Fruit fly (Drosophila melanogaster) whole organism, adult: Measurements from ENCODE around the gene Myb.
A peak's percentile ranks its signal among the peaks of the same experiment; 100 is the strongest.

ENCODE experiments used
- CG5204 ChIP-seq: fragments of 200-800 bp; sonication (Bioruptor generic); optimal IDR thresholded peaks from 2 replicates; lab custom pipeline; 2016; ENCODE audit warnings: missing biosample characterization, missing genetic modification characterization
- bab1 ChIP-seq: fragments of 200-800 bp; sonication (Bioruptor generic); optimal IDR thresholded peaks from 3 replicates; lab custom pipeline; 2019; ENCODE audit warnings: missing biosample characterization, mild to moderate bottlenecking, missing genetic modification characterization, moderate library complexity
- ovo ChIP-seq: fragments of 200-800 bp; sonication (Bioruptor generic); optimal IDR thresholded peaks from 2 replicates; lab custom pipeline; 2016; ENCODE audit warnings: missing biosample characterization, missing genetic modification characterization
- pad ChIP-seq: fragments of 200-800 bp; sonication (Bioruptor generic); optimal IDR thresholded peaks from 3 replicates; lab custom pipeline; 2017; ENCODE audit warnings: missing biosample characterization, missing genetic modification characterization, mild to moderate bottlenecking, moderate library complexity, missing genetic modification reagents
- tj ChIP-seq: fragments of 200-800 bp; sonication (Bioruptor generic); optimal IDR thresholded peaks from 3 replicates; lab custom pipeline; 2017; ENCODE audit warnings: missing biosample characterization, mild to moderate bottlenecking, missing genetic modification characterization, moderate library complexity

DNA sequence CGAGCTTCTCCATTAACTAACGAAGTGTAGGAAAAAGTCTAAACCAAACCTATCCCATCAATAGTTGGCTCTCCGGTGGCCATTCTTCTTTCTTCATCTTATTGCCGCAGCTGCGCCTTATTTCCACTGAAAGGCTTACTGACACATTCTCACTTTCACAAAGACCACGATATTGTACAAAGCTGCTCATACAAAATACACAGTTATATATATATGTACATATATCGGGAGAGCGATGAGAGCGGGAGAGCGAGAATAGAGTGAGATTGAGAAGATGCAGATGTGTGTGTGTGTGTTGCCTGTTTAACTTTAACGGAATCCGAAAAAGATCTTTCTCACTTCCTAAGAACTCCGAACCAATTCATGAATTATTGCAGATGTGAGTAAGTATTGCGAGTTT lies 44.4 kb downstream of the Myb start:
- TF ChIP-seq tj (GFP tag; lab: Kevin White, UChicago), result peak; percentile 22
- TF ChIP-seq ovo (GFP tag; lab: Kevin White, UChicago), result peak; percentile 18
- no peak for TF ChIP-seq CG5204 (GFP tag; lab: Kevin White, UChicago)
- TF ChIP-seq bab1 (GFP tag; lab: Kevin White, UChicago), result no peak
- TF ChIP-seq pad (GFP tag; lab: Kevin White, UChicago), result no peak
